Fruit fly (Drosophila melanogaster): ENCODE measurements around the gene Mnat9.

The Mnat9 gene

dm6 chr3R:31630376-31630775, 14.4 kb upstream of the Mnat9 start:
- TF ChIP-seq brk (GFP tag; optimal IDR thresholded peaks at IDR 0.05), result no peak
- TF ChIP-seq Hr83 (GFP tag; optimal IDR thresholded peaks at IDR 0.05; ENCODE audit: poor library complexity, severe bottlenecking), result no peak
- TF ChIP-seq foxo (GFP tag; optimal IDR thresholded peaks at IDR 0.05), result no peak
- no peak for TF ChIP-seq tai (GFP tag; optimal IDR thresholded peaks at IDR 0.05)
- no peak for TF ChIP-seq dl (GFP tag; optimal IDR thresholded peaks at IDR 0.05; ENCODE audit: insufficient read depth in 1 of 2, partially characterized antibody in 2 of 2)
- TF ChIP-seq sage (GFP tag; optimal IDR thresholded peaks at IDR 0.05), result no peak
- no peak for TF ChIP-seq dsf (GFP tag; optimal IDR thresholded peaks at IDR 0.05; ENCODE audit: borderline replicate concordance)
- no peak for TF ChIP-seq N (GFP tag; optimal IDR thresholded peaks at IDR 0.05)
- TF ChIP-seq dmrt93B (GFP tag; optimal IDR thresholded peaks at IDR 0.05), result no peak
- no peak for TF ChIP-seq fru (GFP tag; optimal IDR thresholded peaks at IDR 0.05)
- no peak for TF ChIP-seq GATAd (GFP tag; optimal IDR thresholded peaks at IDR 0.05)

dm6 chr3R:31627186-31627585, 11.2 kb upstream of the Mnat9 start:
- TF ChIP-seq usp (GFP tag; optimal IDR thresholded peaks at IDR 0.05), result no peak
- TF ChIP-seq foxo (GFP tag; optimal IDR thresholded peaks at IDR 0.05), result peak in 1 of 2 experiments; percentile 25
- TF ChIP-seq OdsH (GFP tag; optimal IDR thresholded peaks at IDR 0.05), result no peak
- no peak for TF ChIP-seq Hr83 (GFP tag; optimal IDR thresholded peaks at IDR 0.05; ENCODE audit: poor library complexity, severe bottlenecking)
- no peak for TF ChIP-seq dmrt93B (GFP tag; optimal IDR thresholded peaks at IDR 0.05)

- no peak for TF ChIP-seq usp (GFP tag; optimal IDR thresholded peaks at IDR 0.05)
- TF ChIP-seq foxo (GFP tag; optimal IDR thresholded peaks at IDR 0.05), result no peak
- TF ChIP-seq h (GFP tag; optimal IDR thresholded peaks at IDR 0.05), result no peak
- no peak for TF ChIP-seq fru (GFP tag; optimal IDR thresholded peaks at IDR 0.05)
- TF ChIP-seq brk (GFP tag; optimal IDR thresholded peaks at IDR 0.05), result no peak
- no peak for TF ChIP-seq Mio (GFP tag; optimal IDR thresholded peaks at IDR 0.05)
- TF ChIP-seq Hnf4 (GFP tag; optimal IDR thresholded peaks at IDR 0.05), result no peak
- no peak for TF ChIP-seq psq (GFP tag; optimal IDR thresholded peaks at IDR 0.05)
- no peak for TF ChIP-seq dmrt93B (GFP tag; optimal IDR thresholded peaks at IDR 0.05)
- no peak for TF ChIP-seq woc (GFP tag; optimal IDR thresholded peaks at IDR 0.05)
- no peak for TF ChIP-seq Dfd (GFP tag; optimal IDR thresholded peaks at IDR 0.05)
- no peak for TF ChIP-seq Hr83 (GFP tag; optimal IDR thresholded peaks at IDR 0.05; ENCODE audit: poor library complexity, severe bottlenecking)
Measured at dm6 chr3R:31626237-31626636, 10.3 kb upstream of the Mnat9 start.

DNA sequence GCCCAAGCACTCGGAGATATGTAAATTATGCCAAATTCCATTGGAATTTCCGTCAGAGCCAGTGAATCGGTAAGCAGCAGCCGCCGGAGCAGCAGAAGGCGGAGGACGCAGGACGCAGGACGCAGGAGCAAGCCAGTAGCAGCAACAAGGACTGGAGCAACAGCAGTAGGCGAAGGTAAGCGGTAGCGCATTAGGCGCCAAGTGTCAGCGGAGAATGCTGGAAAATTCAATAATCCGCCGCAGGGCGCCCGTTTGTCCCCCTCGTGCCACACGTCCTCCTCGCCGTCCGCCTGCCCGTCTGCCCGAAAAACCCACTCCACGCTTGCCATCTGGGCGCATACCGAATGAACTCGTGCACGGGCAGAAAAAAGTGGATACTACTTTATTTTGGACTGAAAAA, 6.7 kb upstream of the Mnat9 start:
- TF ChIP-seq Myc (optimal IDR thresholded peaks at IDR 0.05) (no peak), jim (GFP tag; optimal IDR thresholded peaks at IDR 0.05) (no peak)

DNA sequence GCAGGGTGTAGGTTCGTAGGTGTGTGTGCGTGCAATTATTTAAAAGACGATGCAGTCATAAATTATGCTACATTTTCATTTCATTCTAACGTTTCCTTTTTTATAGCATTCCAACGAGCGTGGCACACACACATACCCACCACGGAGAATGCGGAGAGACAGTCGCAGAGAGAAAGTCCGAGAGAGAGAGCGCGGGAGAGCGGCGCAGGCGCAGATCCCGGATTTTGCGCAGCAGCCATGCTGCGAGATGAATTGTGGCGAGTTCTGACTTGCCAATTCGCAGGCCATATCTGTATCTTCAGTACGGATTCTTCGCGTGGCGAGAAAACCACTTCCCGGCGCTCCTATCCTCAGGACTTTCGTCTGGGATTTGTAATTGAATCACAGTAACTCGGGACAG, 5.9 kb upstream of the Mnat9 start, which contains the start of gene kek6:
kek6 (plus strand) TSS at position 323 of the 400 bp plus-strand sequence.
- peak; percentile 23 for TF ChIP-seq Dif (GFP tag; optimal IDR thresholded peaks at IDR 0.05; ENCODE audit: partially characterized antibody)
- no peak for TF ChIP-seq sage (GFP tag; optimal IDR thresholded peaks at IDR 0.05)
- TF ChIP-seq rgr (GFP tag; optimal IDR thresholded peaks at IDR 0.05), result no peak

- TF ChIP-seq sage (GFP tag; optimal IDR thresholded peaks at IDR 0.05), result peak; percentile 4
- no peak for TF ChIP-seq Jra (GFP tag; optimal IDR thresholded peaks at IDR 0.05)
- TF ChIP-seq Rel (GFP tag; optimal IDR thresholded peaks at IDR 0.05), result no peak
- peak; percentile 38 for TF ChIP-seq Rel (tag; optimal IDR thresholded peaks at IDR 0.05)
Measured at dm6 chr3R:31617801-31618200, 1.8 kb upstream of the Mnat9 start, which contains the start of gene pasha. pasha (plus strand) TSS chr3R:31617977.

dm6 chr3R:31612564-31612963, 3.4 kb downstream of the Mnat9 start, which contains the start of gene CycG:
CycG (minus strand) TSS chr3R:31612664.
- no peak for TF ChIP-seq sage (GFP tag; optimal IDR thresholded peaks at IDR 0.05)
- TF ChIP-seq woc (GFP tag; optimal IDR thresholded peaks at IDR 0.05), result no peak
- TF ChIP-seq h (GFP tag; optimal IDR thresholded peaks at IDR 0.05), result no peak
- TF ChIP-seq pan (optimal IDR thresholded peaks at IDR 0.05), result no peak
- TF ChIP-seq GATAd (GFP tag; optimal IDR thresholded peaks at IDR 0.05), result no peak
- TF ChIP-seq Rel (GFP tag; optimal IDR thresholded peaks at IDR 0.05), result no peak
- TF ChIP-seq Rel (tag; optimal IDR thresholded peaks at IDR 0.05), result no peak
- no peak for TF ChIP-seq dsf (GFP tag; optimal IDR thresholded peaks at IDR 0.05; ENCODE audit: borderline replicate concordance)
- TF ChIP-seq Vsx2 (GFP tag; optimal IDR thresholded peaks at IDR 0.05; ENCODE audit: partially characterized antibody), result no peak
- TF ChIP-seq br (GFP tag; optimal IDR thresholded peaks at IDR 0.05), result no peak
- TF ChIP-seq HLH106 (tag; optimal IDR thresholded peaks at IDR 0.05), result no peak
- TF ChIP-seq Myc (optimal IDR thresholded peaks at IDR 0.05), result no peak
- no peak for TF ChIP-seq rgr (GFP tag; optimal IDR thresholded peaks at IDR 0.05)
- TF ChIP-seq dmrt93B (GFP tag; optimal IDR thresholded peaks at IDR 0.05), result no peak
- TF ChIP-seq OdsH (GFP tag; optimal IDR thresholded peaks at IDR 0.05), result no peak
- no peak for TF ChIP-seq foxo (GFP tag; optimal IDR thresholded peaks at IDR 0.05)
- TF ChIP-seq CG32264 (GFP tag; optimal IDR thresholded peaks at IDR 0.05), result no peak
- TF ChIP-seq psq (GFP tag; optimal IDR thresholded peaks at IDR 0.05), result no peak
- no peak for TF ChIP-seq lola (GFP tag; optimal IDR thresholded peaks at IDR 0.05)
